Worm (Caenorhabditis elegans) whole organism, mixed stage, embryonic: ENCODE results near the gene K01D12.8.

Experiments
- blmp-1 ChIP-seq: fragments of 150-350 bp; optimal IDR thresholded peaks from 2 replicates; lab custom pipeline; 2014; ENCODE audit warnings: missing biosample characterization, missing genetic modification characterization
- cnd-1 ChIP-seq: fragments of 200-800 bp; sonication (Bioruptor generic); optimal IDR thresholded peaks from 2 replicates; lab custom pipeline; 2018; ENCODE audit warnings: mild to moderate bottlenecking, missing genetic modification characterization, missing compliant biosample characterization
- pha-4 ChIP-seq: fragments of 150-350 bp; optimal IDR thresholded peaks from 2 replicates; lab custom pipeline; 2018; ENCODE audit warnings: missing biosample characterization, missing genetic modification reagents, missing genetic modification characterization
- sptf-1 ChIP-seq: sonication (generic microtip); optimal IDR thresholded peaks from 2 replicates; lab custom pipeline; 2017; ENCODE audit warnings: mild to moderate bottlenecking, missing genetic modification characterization, moderate library complexity, missing compliant biosample characterization
- unc-120 ChIP-seq: sonication (generic microtip); optimal IDR thresholded peaks from 2 replicates; lab custom pipeline; 2017; ENCODE audit warnings: missing genetic modification characterization, missing compliant biosample characterization; ENCODE audit not compliant: poor library complexity, severe bottlenecking

ce11 chrV:12429039-12429438 is 26.6 kb downstream of the K01D12.8 start, which contains the start of gene C54D10.5:
- no peak for TF ChIP-seq blmp-1 (tag; lab: Kevin White, UChicago)
- no peak for TF ChIP-seq pha-4 (tag; lab: Kevin White, UChicago)
- TF ChIP-seq unc-120 (tag; lab: Kevin White, UChicago): no peak
- TF ChIP-seq sptf-1 (tag; lab: Kevin White, UChicago): no peak
- TF ChIP-seq cnd-1: no peak
